Fruit fly (Drosophila melanogaster) whole organism, embryonic: ENCODE data around the gene CG46313.
A peak's percentile ranks its signal among the peaks of the same experiment; 100 is the strongest.

Experiments used
- CG15269 ChIP-seq: fragments of 200-800 bp; sonication (Bioruptor generic); optimal IDR thresholded peaks from 2 replicates; lab custom pipeline; 2018; ENCODE audit warnings: missing biosample characterization, mild to moderate bottlenecking, missing genetic modification characterization, moderate library complexity
- CG15601 ChIP-seq: fragments of 200-800 bp; sonication (Bioruptor generic); optimal IDR thresholded peaks from 3 replicates; lab custom pipeline; 2019; ENCODE audit warnings: missing biosample characterization, mild to moderate bottlenecking, missing genetic modification characterization, moderate library complexity
- CG16813 ChIP-seq: fragments of 200-800 bp; sonication (Bioruptor generic); IDR thresholded peaks from 3 replicates; pipeline ENCODE4 v1.3.6; 2022; ENCODE audit warnings: missing biosample characterization, missing genetic modification characterization; ENCODE audit not compliant: partially characterized antibody
- CG2712 ChIP-seq: fragments of 200-800 bp; optimal IDR thresholded peaks from 3 replicates; lab custom pipeline; 2019; ENCODE audit warnings: missing biosample characterization, mild to moderate bottlenecking, missing genetic modification characterization, moderate library complexity
- CG6254 ChIP-seq: fragments of 200-800 bp; sonication (Bioruptor generic); optimal IDR thresholded peaks from 3 replicates; lab custom pipeline; 2017; ENCODE audit warnings: mild to moderate bottlenecking, missing biosample characterization, missing genetic modification reagents, missing genetic modification characterization
- CG6791 ChIP-seq: fragments of 200-800 bp; sonication (Bioruptor generic); IDR thresholded peaks from 3 replicates; pipeline ENCODE4 v1.3.6; 2022; ENCODE audit warnings: missing biosample characterization, missing genetic modification characterization; ENCODE audit not compliant: partially characterized antibody
- CG6813 ChIP-seq: fragments of 200-800 bp; sonication (Bioruptor generic); optimal IDR thresholded peaks from 2 replicates; lab custom pipeline; 2017; ENCODE audit warnings: missing biosample characterization, missing genetic modification characterization, mild to moderate bottlenecking, moderate library complexity, missing genetic modification reagents
- CG7987 ChIP-seq: fragments of 200-800 bp; sonication (Bioruptor generic); optimal IDR thresholded peaks from 2 replicates; lab custom pipeline; 2018; ENCODE audit warnings: missing biosample characterization, mild to moderate bottlenecking, missing genetic modification characterization, moderate library complexity
- Dll ChIP-seq: fragments of 200-800 bp; sonication (Bioruptor generic); IDR thresholded peaks from 4 replicates; pipeline ENCODE4 v1.3.6; 2022; ENCODE audit warnings: missing biosample characterization, missing genetic modification characterization; ENCODE audit not compliant: partially characterized antibody
- Hr3 ChIP-seq: fragments of 200-800 bp; sonication (Bioruptor generic); optimal IDR thresholded peaks from 3 replicates; lab custom pipeline; 2016; ENCODE audit warnings: missing biosample characterization, missing genetic modification characterization
- Myb ChIP-seq: fragments of 200-800 bp; sonication (Bioruptor generic); optimal IDR thresholded peaks from 2 replicates; lab custom pipeline; 2016; ENCODE audit warnings: missing biosample characterization, missing genetic modification characterization
- Opbp ChIP-seq: fragments of 200-800 bp; sonication (Bioruptor generic); IDR thresholded peaks from 3 replicates; pipeline ENCODE4 v1.3.6; 2022; ENCODE audit warnings: missing biosample characterization, missing genetic modification characterization; ENCODE audit not compliant: partially characterized antibody
- PHDP ChIP-seq: fragments of 200-800 bp; sonication (Bioruptor generic); optimal IDR thresholded peaks from 3 replicates; lab custom pipeline; 2018; ENCODE audit warnings: missing biosample characterization, mild to moderate bottlenecking, missing genetic modification characterization, moderate library complexity
- Pdp1 ChIP-seq, 2 experiments: fragments of 200-800 bp; sonication (Bioruptor generic); optimal IDR thresholded peaks; 3 replicates each; lab custom pipeline; 2016; ENCODE audit warnings: missing biosample characterization in 2 of 2, missing genetic modification characterization in 2 of 2, mild to moderate bottlenecking in 1 of 2, moderate library complexity in 1 of 2
- Spps ChIP-seq: fragments of 200-800 bp; sonication (Bioruptor generic); optimal IDR thresholded peaks from 2 replicates; lab custom pipeline; 2018; ENCODE audit warnings: missing biosample characterization, mild to moderate bottlenecking, missing genetic modification characterization
- Stat92E ChIP-seq, 3 experiments: fragments of >200 bp in 2 of 3; fragments of 200-800 bp in 1 of 3; sonication (Bioruptor generic) in 1 of 3; optimal IDR thresholded peaks; 2 replicates each; lab custom pipeline; 2017 to 2019; ENCODE audit warnings: missing biosample characterization in 3 of 3, missing genetic modification characterization in 3 of 3, mild to moderate bottlenecking in 1 of 3, moderate library complexity in 1 of 3
- Trl ChIP-seq, 3 experiments: fragments of >200 bp in 2 of 3; fragments of 200-800 bp in 1 of 3; sonication (Bioruptor generic) in 1 of 3; optimal IDR thresholded peaks; 2 replicates in 1 of 3; 3 replicates in 2 of 3; lab custom pipeline; 2016 to 2017; ENCODE audit warnings: missing biosample characterization in 1 of 3, missing genetic modification characterization in 1 of 3
- Xrp1 ChIP-seq: fragments of 200-800 bp; sonication (Bioruptor generic); IDR thresholded peaks from 2 replicates; pipeline ENCODE4 v1.3.6; 2022; ENCODE audit warnings: missing biosample characterization, missing genetic modification characterization
- ash1 ChIP-seq: fragments of 200-800 bp; sonication (Bioruptor generic); optimal IDR thresholded peaks from 2 replicates; lab custom pipeline; 2018; ENCODE audit warnings: missing biosample characterization, mild to moderate bottlenecking, missing genetic modification characterization
- bbx ChIP-seq: fragments of 200-800 bp; sonication (Bioruptor generic); IDR thresholded peaks from 2 replicates; pipeline ENCODE4 v1.3.6; 2022; ENCODE audit warnings: missing biosample characterization, missing genetic modification characterization; ENCODE audit not compliant: partially characterized antibody
- bsh ChIP-seq, 2 experiments: fragments of 200-800 bp; sonication (Bioruptor generic); optimal IDR thresholded peaks; 2 replicates each; lab custom pipeline; 2017 to 2018; ENCODE audit warnings: mild to moderate bottlenecking in 2 of 2, missing biosample characterization in 2 of 2, missing genetic modification characterization in 2 of 2, moderate library complexity in 1 of 2
- chif ChIP-seq, 2 experiments: fragments of 200-800 bp; sonication (Bioruptor generic); optimal IDR thresholded peaks; 3 replicates each; lab custom pipeline; 2016; ENCODE audit warnings: missing biosample characterization in 2 of 2, missing genetic modification characterization in 2 of 2
- crc ChIP-seq: fragments of 200-800 bp; sonication (Bioruptor generic); optimal IDR thresholded peaks from 2 replicates; lab custom pipeline; 2016; ENCODE audit warnings: missing biosample characterization, missing genetic modification characterization
- gcm ChIP-seq: fragments of 200-800 bp; sonication (Bioruptor generic); optimal IDR thresholded peaks from 2 replicates; lab custom pipeline; 2019; ENCODE audit warnings: missing biosample characterization, mild to moderate bottlenecking, missing genetic modification characterization, moderate library complexity
- grn ChIP-seq: fragments of 200-800 bp; sonication (Bioruptor generic); optimal IDR thresholded peaks from 3 replicates; lab custom pipeline; 2017; ENCODE audit warnings: missing biosample characterization, missing genetic modification characterization
- hth ChIP-seq: fragments of >200 bp; optimal IDR thresholded peaks from 2 replicates; lab custom pipeline; 2017; ENCODE audit warnings: inconsistent platforms
- ken ChIP-seq: fragments of 200-800 bp; sonication (Bioruptor generic); IDR thresholded peaks from 3 replicates; pipeline ENCODE4 v1.3.6; 2022; ENCODE audit warnings: missing biosample characterization, missing genetic modification characterization
- mld ChIP-seq: fragments of 200-800 bp; sonication (Bioruptor generic); IDR thresholded peaks from 3 replicates; pipeline ENCODE4 v1.3.6; 2022; ENCODE audit warnings: missing biosample characterization, missing genetic modification characterization; ENCODE audit not compliant: partially characterized antibody
- pfk ChIP-seq: fragments of 200-800 bp; sonication (Bioruptor generic); optimal IDR thresholded peaks from 2 replicates; lab custom pipeline; 2018; ENCODE audit warnings: missing biosample characterization, mild to moderate bottlenecking, missing genetic modification characterization, moderate library complexity
- pros ChIP-seq: fragments of 200-800 bp; sonication (Bioruptor generic); optimal IDR thresholded peaks from 3 replicates; lab custom pipeline; 2019; ENCODE audit warnings: missing biosample characterization, mild to moderate bottlenecking, missing genetic modification characterization, moderate library complexity
- sens ChIP-seq: fragments of 200-800 bp; sonication (Bioruptor generic); peaks from one replicate; lab custom pipeline; 2016; ENCODE audit warnings: missing biosample characterization, missing genetic modification characterization
- tap ChIP-seq: fragments of 200-800 bp; optimal IDR thresholded peaks from 3 replicates; lab custom pipeline; 2019; ENCODE audit warnings: missing biosample characterization, mild to moderate bottlenecking, missing genetic modification characterization, moderate library complexity
- tna ChIP-seq: fragments of 200-800 bp; sonication (Bioruptor generic); IDR thresholded peaks from 2 replicates; pipeline ENCODE4 v1.3.6; 2022; ENCODE audit warnings: missing biosample characterization, missing genetic modification characterization; ENCODE audit not compliant: partially characterized antibody
- unc-4 ChIP-seq: fragments of 200-800 bp; sonication (Bioruptor generic); IDR thresholded peaks from 2 replicates; pipeline ENCODE4 v1.3.6; 2022; ENCODE audit warnings: missing biosample characterization, missing genetic modification characterization; ENCODE audit not compliant: partially characterized antibody
- vnd ChIP-seq: fragments of 200-800 bp; sonication (Bioruptor generic); IDR thresholded peaks from 3 replicates; pipeline ENCODE4 v1.3.6; 2022; ENCODE audit warnings: missing biosample characterization, missing genetic modification characterization; ENCODE audit not compliant: partially characterized antibody
- vvl ChIP-seq: fragments of 200-800 bp; sonication (Bioruptor generic); IDR thresholded peaks from 2 replicates; pipeline ENCODE4 v1.3.6; 2022; ENCODE audit warnings: missing biosample characterization, missing genetic modification characterization
- wek ChIP-seq: fragments of 200-800 bp; sonication (Bioruptor generic); optimal IDR thresholded peaks from 3 replicates; lab custom pipeline; 2018; ENCODE audit warnings: missing biosample characterization, mild to moderate bottlenecking, missing genetic modification characterization, moderate library complexity
- zen ChIP-seq: fragments of 200-800 bp; sonication (Bioruptor generic); optimal IDR thresholded peaks from 3 replicates; lab custom pipeline; 2018; ENCODE audit warnings: missing biosample characterization, mild to moderate bottlenecking, missing genetic modification characterization, moderate library complexity

Gene CG46313

DNA sequence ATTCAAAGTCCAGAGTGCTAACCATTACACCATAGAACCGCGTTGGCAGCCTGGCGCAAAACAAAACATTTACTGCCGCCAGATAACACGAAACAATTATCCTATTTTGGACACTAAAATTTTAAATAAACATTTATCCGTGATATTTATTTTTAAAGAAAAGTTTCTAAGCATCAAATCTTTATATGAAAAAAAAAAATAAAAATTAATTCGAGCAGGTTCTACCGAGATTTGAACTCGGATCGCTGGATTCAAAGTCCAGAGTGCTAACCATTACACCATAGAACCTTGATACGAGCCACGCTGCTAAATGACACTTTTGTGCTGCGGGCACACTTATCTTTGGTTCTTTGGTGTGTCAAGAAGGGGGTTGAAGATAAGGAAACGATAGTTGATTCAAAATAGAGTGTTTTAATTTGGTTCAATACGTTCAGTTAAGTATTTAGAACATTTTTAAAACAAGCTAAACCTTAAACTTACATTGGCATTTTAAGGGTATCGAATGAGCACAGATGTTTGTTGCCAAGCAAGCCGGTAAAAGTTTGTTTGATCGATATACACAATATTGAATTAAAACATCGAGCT, 31.0 kb upstream of the CG46313 start, which contains the start of gene Spag1 (continued):
- TF ChIP-seq ash1 (GFP tag; lab: Kevin White, UChicago) (no peak), CG7987 (GFP tag; lab: Kevin White, UChicago) (peak; percentile 2), sens (GFP tag; lab: Kevin White, UChicago) (peak; percentile 69), Hr3 (GFP tag; lab: Kevin White, UChicago) (no peak), grn (GFP tag; lab: Kevin White, UChicago) (peak; percentile 10), vnd (peak; percentile 76; the same call in 2 of the 3 replicates), hth (lab: Kevin White, UChicago) (no peak), Pdp1 (GFP tag; optimal IDR thresholded peaks at IDR 0.05; lab: Kevin White, UChicago) (peak in 1 of 2 experiments; percentile 1), Trl (optimal IDR thresholded peaks at IDR 0.05; lab: Kevin White, UChicago) (no peak), Trl (GFP tag; optimal IDR thresholded peaks at IDR 0.05; lab: Kevin White, UChicago) (no peak), CG15269 (no peak), bbx (GFP tag; lab: Robert Waterston, UW) (peak; percentile 88), Xrp1 (0 out of 2 replicates have a peak, but pooled peaks have one; percentile 9), Stat92E (GFP tag; optimal IDR thresholded peaks at IDR 0.05; lab: Kevin White, UChicago) (peak in 1 of 3 experiments; percentile 83), mld (peak; percentile 85), Opbp (GFP tag; lab: Robert Waterston, UW) (peak; percentile 90), CG6254 (GFP tag; lab: Kevin White, UChicago) (peak; percentile 52), unc-4 (peak; percentile 67), Dll (GFP tag; lab: Robert Waterston, UW) (peak; percentile 76), vvl (peak; percentile 16; the same call in 1 of the 2 replicates), Myb (GFP tag; lab: Kevin White, UChicago) (no peak), pfk (GFP tag; lab: Kevin White, UChicago) (no peak), chif (GFP tag; optimal IDR thresholded peaks at IDR 0.05; lab: Kevin White, UChicago) (no peak), tap (tag; lab: Kevin White, UChicago) (peak; percentile 40), CG16813 (GFP tag; lab: Robert Waterston, UW) (peak; percentile 86), CG15601 (peak; percentile 27), pros (GFP tag; lab: Kevin White, UChicago) (peak; percentile 71), ken (GFP tag; lab: Robert Waterston, UW) (no peak), Spps (tag; lab: Kevin White, UChicago) (peak; percentile 20), CG6791 (GFP tag; lab: Robert Waterston, UW) (peak; percentile 90), gcm (GFP tag; lab: Kevin White, UChicago) (peak; percentile 61), crc (GFP tag; lab: Kevin White, UChicago) (no peak), wek (GFP tag; lab: Kevin White, UChicago) (no peak), CG6813 (peak; percentile 6), PHDP (tag; lab: Kevin White, UChicago) (peak; percentile 30), bsh (GFP tag; optimal IDR thresholded peaks at IDR 0.05; lab: Kevin White, UChicago) (peak in 1 of 2 experiments; percentile 18), tna (GFP tag; lab: Robert Waterston, UW) (peak; percentile 73), CG2712 (tag; lab: Kevin White, UChicago) (peak; percentile 43), zen (tag; lab: Kevin White, UChicago) (no peak)
